Worm (Caenorhabditis elegans): ENCODE data around the gene pqn-8.

pqn-8 gene

DNA sequence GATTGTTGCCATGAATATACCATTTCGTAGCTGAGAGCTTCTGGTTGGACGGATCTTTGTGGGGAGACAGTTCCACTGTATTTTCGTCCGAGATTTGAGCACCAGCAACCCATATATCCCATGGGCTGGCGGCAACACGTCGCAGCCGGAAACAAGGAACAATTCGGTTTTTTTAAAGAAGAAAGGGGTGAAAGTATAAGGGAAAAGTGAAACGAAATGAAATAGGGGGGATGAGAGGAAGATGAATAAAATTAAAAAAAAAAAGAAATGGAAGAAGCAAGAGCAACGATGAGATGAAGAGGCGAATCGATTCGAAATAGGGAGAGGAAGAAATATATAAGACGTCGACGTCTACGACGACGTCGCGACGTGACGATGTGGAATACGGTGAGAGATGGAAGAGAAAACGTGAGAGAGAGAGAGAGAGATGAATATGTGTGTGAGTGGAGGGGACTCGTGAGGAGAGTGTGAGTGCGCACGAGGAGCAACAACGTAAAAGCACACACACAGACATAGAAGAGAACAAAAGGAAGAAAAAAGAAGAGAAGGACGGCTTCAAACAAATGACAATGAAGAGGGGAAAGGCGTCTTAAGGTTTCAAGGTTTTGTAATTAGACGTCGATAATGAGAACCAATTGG, 18.7 kb upstream of the pqn-8 start, which contains the start of gene rgs-1 (continued):
- TF ChIP-seq grh-1 (GFP tag; IDR thresholded peaks at IDR 0.05) (no peak), aly-2 (tag; optimal IDR thresholded peaks at IDR 0.05) (no peak), tlp-1 (tag; optimal IDR thresholded peaks at IDR 0.05) (no peak), xbp-1 (tag; optimal IDR thresholded peaks at IDR 0.05) (peak; percentile 49), C16A3.4 (tag; optimal IDR thresholded peaks at IDR 0.05) (no peak), lsy-2 (tag; optimal IDR thresholded peaks at IDR 0.05) (peak; percentile 7 to 46), sox-4 (tag; optimal IDR thresholded peaks at IDR 0.05) (no peak), zag-1 (tag; optimal IDR thresholded peaks at IDR 0.05) (no peak), mep-1 (tag; optimal IDR thresholded peaks at IDR 0.05) (peak; percentile 49), hlh-4 (tag; optimal IDR thresholded peaks at IDR 0.05) (no peak), C34B4.2 (tag; optimal IDR thresholded peaks at IDR 0.05) (no peak), nhr-237 (tag; optimal IDR thresholded peaks at IDR 0.05) (no peak), pqm-1 (tag; optimal IDR thresholded peaks at IDR 0.05) (no peak), lin-14 (GFP tag; optimal IDR thresholded peaks at IDR 0.05) (peak; percentile 82), rnt-1 (tag; optimal IDR thresholded peaks at IDR 0.05) (no peak), lin-13 (GFP tag; optimal IDR thresholded peaks at IDR 0.05) (no peak), aha-1 (tag; optimal IDR thresholded peaks at IDR 0.05) (no peak), nhr-20 (tag; optimal IDR thresholded peaks at IDR 0.05) (no peak), snpc-4 (tag; optimal IDR thresholded peaks at IDR 0.05) (peak; percentile 34), lin-15B (tag; optimal IDR thresholded peaks at IDR 0.05) (no peak), zip-4 (GFP tag; optimal IDR thresholded peaks at IDR 0.05) (no peak), lin-39 (tag; optimal IDR thresholded peaks at IDR 0.05) (no peak), pax-3 (tag; optimal IDR thresholded peaks at IDR 0.05) (no peak), unc-98 (GFP tag; IDR thresholded peaks at IDR 0.05) (no peak), ceh-88 (GFP tag; IDR thresholded peaks at IDR 0.05) (no peak), pag-3 (tag; optimal IDR thresholded peaks at IDR 0.05; ENCODE audit: borderline replicate concordance, insufficient read depth) (no peak), unc-86 (tag; optimal IDR thresholded peaks at IDR 0.05) (peak; percentile 74), skn-1 (tag; optimal IDR thresholded peaks at IDR 0.05) (peak; percentile 24), Y116A8C.19 (tag; optimal IDR thresholded peaks at IDR 0.05; ENCODE audit: borderline replicate concordance) (no peak), ceh-8 (GFP tag; optimal IDR thresholded peaks at IDR 0.05) (no peak), nhr-84 (tag; optimal IDR thresholded peaks at IDR 0.05) (no peak), blmp-1 (tag; optimal IDR thresholded peaks at IDR 0.05) (no peak), nhr-28 (tag; optimal IDR thresholded peaks at IDR 0.05) (no peak)

DNA sequence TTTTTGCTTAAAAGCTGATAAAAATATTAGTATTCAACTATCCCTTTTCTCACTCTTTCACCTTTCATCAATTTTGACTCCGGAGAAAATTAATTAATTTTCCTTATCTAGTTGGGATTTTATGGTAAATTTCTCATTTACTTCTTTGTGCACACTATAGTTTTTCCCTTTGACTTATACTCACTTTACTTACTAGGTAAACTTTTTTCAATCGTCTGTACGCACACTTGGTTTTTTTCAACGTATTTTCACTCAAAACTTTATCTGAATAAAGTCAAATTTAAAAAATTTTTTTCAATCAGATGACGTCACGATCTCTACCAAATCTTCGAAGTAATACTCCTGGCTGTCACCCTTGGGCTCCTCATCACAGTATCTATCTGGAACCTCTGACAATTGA, 14.3 kb upstream of the pqn-8 start, which contains the start of gene C05B5.16:
Gene C05B5.16 (plus strand): TSS at position 301 of the 400 bp plus-strand sequence.
- TF ChIP-seq snpc-4 (tag; optimal IDR thresholded peaks at IDR 0.05) (no peak), fos-1 (tag; optimal IDR thresholded peaks at IDR 0.05) (no peak), fkh-4 (tag; optimal IDR thresholded peaks at IDR 0.05; ENCODE audit: borderline replicate concordance) (no peak), egl-27 (tag; optimal IDR thresholded peaks at IDR 0.05) (no peak), hlh-4 (tag; optimal IDR thresholded peaks at IDR 0.05) (no peak), nhr-19 (GFP tag; conservative IDR thresholded peaks at IDR 0.05) (no peak), jun-1 (tag; optimal IDR thresholded peaks at IDR 0.05) (no peak), snu-23 (GFP tag; optimal IDR thresholded peaks at IDR 0.05) (no peak), lin-14 (GFP tag; optimal IDR thresholded peaks at IDR 0.05) (no peak), nhr-47 (tag; optimal IDR thresholded peaks at IDR 0.05) (no peak), pag-3 (tag; optimal IDR thresholded peaks at IDR 0.05; ENCODE audit: borderline replicate concordance, insufficient read depth) (no peak), unc-62 (GFP tag; optimal IDR thresholded peaks at IDR 0.05) (no peak), zag-1 (tag; optimal IDR thresholded peaks at IDR 0.05) (no peak), nhr-11 (tag; optimal IDR thresholded peaks at IDR 0.05) (no peak), F16B12.6 (tag; optimal IDR thresholded peaks at IDR 0.05) (no peak), mab-9 (GFP tag; IDR thresholded peaks at IDR 0.05) (no peak)
